Fruit fly (Drosophila melanogaster) whole organism, prepupa: ENCODE data around the gene CG17118.

Experiments used
- CG10669 ChIP-seq: fragments of 200-800 bp; sonication (Bioruptor generic); optimal IDR thresholded peaks from 3 replicates; lab custom pipeline; 2018; ENCODE audit warnings: missing biosample characterization, mild to moderate bottlenecking, missing genetic modification characterization, moderate library complexity
- CG11762 ChIP-seq: fragments of 200-800 bp; sonication (Bioruptor generic); optimal IDR thresholded peaks from 3 replicates; lab custom pipeline; 2016; ENCODE audit warnings: missing biosample characterization, missing genetic modification characterization; ENCODE audit not compliant: insufficient read depth
- CG15336 ChIP-seq: fragments of 200-800 bp; sonication (Bioruptor generic); IDR thresholded peaks from 2 replicates; pipeline ENCODE4 v1.3.6; 2022; ENCODE audit warnings: missing biosample characterization, missing genetic modification characterization
- CG1621 ChIP-seq: fragments of 200-800 bp; sonication (Bioruptor generic); optimal IDR thresholded peaks from 3 replicates; lab custom pipeline; 2018; ENCODE audit warnings: missing biosample characterization, mild to moderate bottlenecking, missing genetic modification characterization
- CG16779 ChIP-seq: fragments of 200-800 bp; sonication (Bioruptor generic); optimal IDR thresholded peaks from 3 replicates; lab custom pipeline; 2017; ENCODE audit warnings: missing biosample characterization, mild to moderate bottlenecking, missing genetic modification characterization
- CG31627 ChIP-seq: fragments of 200-800 bp; sonication (Bioruptor generic); optimal IDR thresholded peaks from 3 replicates; lab custom pipeline; 2016; ENCODE audit warnings: missing biosample characterization, missing genetic modification characterization
- CG32006 ChIP-seq: fragments of 200-800 bp; sonication (Bioruptor generic); optimal IDR thresholded peaks from 3 replicates; lab custom pipeline; 2017; ENCODE audit warnings: missing biosample characterization, mild to moderate bottlenecking, missing genetic modification characterization
- CG3919 ChIP-seq: fragments of 200-800 bp; sonication (Bioruptor generic); optimal IDR thresholded peaks from 3 replicates; lab custom pipeline; 2016; ENCODE audit warnings: missing biosample characterization, missing genetic modification characterization
- CG6163 ChIP-seq: fragments of 200-800 bp; sonication (Bioruptor generic); IDR thresholded peaks from 3 replicates; pipeline ENCODE4 v1.3.6; 2022; ENCODE audit warnings: missing biosample characterization, missing genetic modification characterization
- CG6276 ChIP-seq: fragments of 200-800 bp; sonication (Bioruptor generic); optimal IDR thresholded peaks from 2 replicates; lab custom pipeline; 2017; ENCODE audit warnings: missing biosample characterization, mild to moderate bottlenecking, missing genetic modification characterization
- CG6792 ChIP-seq: fragments of 200-800 bp; sonication (Bioruptor generic); optimal IDR thresholded peaks from 3 replicates; lab custom pipeline; 2016; ENCODE audit warnings: missing biosample characterization, missing genetic modification characterization
- CG6808 ChIP-seq: fragments of 200-800 bp; sonication (Bioruptor generic); optimal IDR thresholded peaks from 3 replicates; lab custom pipeline; 2017; ENCODE audit warnings: missing biosample characterization, missing genetic modification characterization, mild to moderate bottlenecking, moderate library complexity, missing genetic modification reagents
- CG6854 ChIP-seq: fragments of 200-800 bp; sonication (Bioruptor generic); optimal IDR thresholded peaks from 2 replicates; lab custom pipeline; 2017; ENCODE audit warnings: missing biosample characterization, mild to moderate bottlenecking, missing genetic modification characterization
- CG7368 ChIP-seq: fragments of 200-800 bp; sonication (Bioruptor generic); optimal IDR thresholded peaks from 3 replicates; lab custom pipeline; 2016; ENCODE audit warnings: missing biosample characterization, missing genetic modification characterization
- CG8119 ChIP-seq: fragments of 200-800 bp; sonication (Bioruptor generic); IDR thresholded peaks from 3 replicates; pipeline ENCODE4 v1.3.6; 2022; ENCODE audit warnings: missing biosample characterization, missing genetic modification characterization
- CG9139 ChIP-seq: fragments of 200-800 bp; sonication (Bioruptor generic); optimal IDR thresholded peaks from 3 replicates; lab custom pipeline; 2017; ENCODE audit warnings: missing biosample characterization, mild to moderate bottlenecking, missing genetic modification characterization
- Eip75B ChIP-seq: fragments of 200-800 bp; sonication (Bioruptor generic); optimal IDR thresholded peaks from 3 replicates; lab custom pipeline; 2016; ENCODE audit warnings: missing biosample characterization, missing genetic modification characterization
- Eip78C ChIP-seq: fragments of 200-800 bp; sonication (Bioruptor generic); peaks from one replicate; lab custom pipeline; 2016; ENCODE audit warnings: missing biosample characterization, missing genetic modification characterization
- Eip93F ChIP-seq: fragments of 200-800 bp; sonication (Bioruptor generic); optimal IDR thresholded peaks from 2 replicates; lab custom pipeline; 2016; ENCODE audit warnings: missing biosample characterization, mild to moderate bottlenecking, missing genetic modification characterization
- Ets96B ChIP-seq: fragments of 200-800 bp; optimal IDR thresholded peaks from 2 replicates; lab custom pipeline; 2019; ENCODE audit warnings: missing biosample characterization, mild to moderate bottlenecking, missing genetic modification characterization, moderate library complexity
- Gug ChIP-seq: fragments of 200-800 bp; sonication (Bioruptor generic); IDR thresholded peaks from 2 replicates; pipeline ENCODE4 v1.3.6; 2022; ENCODE audit warnings: missing biosample characterization, missing genetic modification characterization
- Hr38 ChIP-seq: sonication (Bioruptor generic); optimal IDR thresholded peaks from 2 replicates; lab custom pipeline; 2016; ENCODE audit warnings: missing biosample characterization, missing genetic modification characterization
- Met ChIP-seq: fragments of 200-800 bp; sonication (Bioruptor generic); optimal IDR thresholded peaks from 3 replicates; lab custom pipeline; 2016; ENCODE audit warnings: missing biosample characterization, missing genetic modification characterization
- Sox14 ChIP-seq: fragments of 200-800 bp; sonication (Bioruptor generic); optimal IDR thresholded peaks from 3 replicates; lab custom pipeline; 2016; ENCODE audit warnings: missing biosample characterization, missing genetic modification characterization
- achi ChIP-seq: fragments of 200-800 bp; sonication (Bioruptor generic); optimal IDR thresholded peaks from 3 replicates; lab custom pipeline; 2016; ENCODE audit warnings: missing biosample characterization, missing genetic modification characterization
- dac ChIP-seq: fragments of 200-800 bp; sonication (Bioruptor generic); optimal IDR thresholded peaks from 2 replicates; lab custom pipeline; 2017; ENCODE audit warnings: missing biosample characterization, mild to moderate bottlenecking, missing genetic modification characterization
- dsx ChIP-seq: fragments of 200-800 bp; optimal IDR thresholded peaks from 3 replicates; lab custom pipeline; 2019; ENCODE audit warnings: missing biosample characterization, mild to moderate bottlenecking, missing genetic modification characterization, moderate library complexity; ENCODE audit not compliant: poor library complexity, severe bottlenecking
- eg ChIP-seq: fragments of 200-800 bp; sonication (Bioruptor generic); IDR thresholded peaks from 3 replicates; pipeline ENCODE4 v1.3.6; 2022; ENCODE audit warnings: missing biosample characterization, missing genetic modification characterization
- esn ChIP-seq: fragments of 200-800 bp; sonication (Bioruptor generic); optimal IDR thresholded peaks from 2 replicates; lab custom pipeline; 2016; ENCODE audit warnings: missing biosample characterization, mild to moderate bottlenecking, missing genetic modification characterization, moderate library complexity
- fkh ChIP-seq: fragments of 200-800 bp; sonication (Bioruptor generic); optimal IDR thresholded peaks from 3 replicates; lab custom pipeline; 2017; ENCODE audit warnings: missing biosample characterization, mild to moderate bottlenecking, missing genetic modification characterization, moderate library complexity
- lz ChIP-seq: fragments of 200-800 bp; sonication (Bioruptor generic); optimal IDR thresholded peaks from 3 replicates; lab custom pipeline; 2016; ENCODE audit warnings: missing biosample characterization, missing genetic modification characterization
- net ChIP-seq: fragments of 200-800 bp; sonication (Bioruptor generic); optimal IDR thresholded peaks from 3 replicates; lab custom pipeline; 2016; ENCODE audit warnings: missing biosample characterization, missing genetic modification characterization
- salr ChIP-seq, 2 experiments: fragments of 200-800 bp; sonication (Bioruptor generic); optimal IDR thresholded peaks; 3 replicates each; lab custom pipeline; 2016 to 2018; ENCODE audit warnings: missing biosample characterization in 2 of 2, missing genetic modification characterization in 2 of 2, mild to moderate bottlenecking in 1 of 2
- spab ChIP-seq: fragments of 200-800 bp; sonication (Bioruptor generic); optimal IDR thresholded peaks from 2 replicates; lab custom pipeline; 2017; ENCODE audit warnings: missing biosample characterization, mild to moderate bottlenecking, missing genetic modification characterization, missing genetic modification reagents
- ss ChIP-seq, 2 experiments: fragments of 200-800 bp; sonication (Bioruptor generic); optimal IDR thresholded peaks; 2 replicates in 1 of 2; 3 replicates in 1 of 2; lab custom pipeline; 2017 to 2018; ENCODE audit warnings: mild to moderate bottlenecking in 2 of 2, missing biosample characterization in 2 of 2, missing genetic modification characterization in 2 of 2, moderate library complexity in 1 of 2
- svp ChIP-seq: fragments of 200-800 bp; sonication (Bioruptor generic); peaks from one replicate; lab custom pipeline; 2016; ENCODE audit warnings: missing biosample characterization, missing genetic modification characterization

The CG17118 gene

dm6 chr2L:10751879-10752620 lies 22.0 kb downstream of the CG17118 start (continued):
- TF ChIP-seq CG8119 (GFP tag; lab: Robert Waterston, UW) (peak; percentile 76), CG3919 (GFP tag; lab: Kevin White, UChicago) (peak; percentile 29), CG6792 (GFP tag; lab: Kevin White, UChicago) (no peak)

dm6 chr2L:10752668-10753067 lies 22.6 kb downstream of the CG17118 start:
- peak; percentile 10 for TF ChIP-seq CG32006
- TF ChIP-seq CG6276 (GFP tag; lab: Kevin White, UChicago), result peak; percentile 21
- TF ChIP-seq Eip78C (GFP tag; lab: Kevin White, UChicago), result peak; percentile 33
- peak; percentile 91 for TF ChIP-seq svp (GFP tag; lab: Kevin White, UChicago)
- TF ChIP-seq CG11762 (GFP tag; lab: Kevin White, UChicago), result no peak

dm6 chr2L:10753618-10754017 lies 23.6 kb downstream of the CG17118 start:
- TF ChIP-seq lz (GFP tag; lab: Kevin White, UChicago), result no peak
- no peak for TF ChIP-seq CG32006
- TF ChIP-seq spab (GFP tag; lab: Kevin White, UChicago), result no peak

dm6 chr2L:10754599-10754998 lies 24.5 kb downstream of the CG17118 start:
- TF ChIP-seq fkh (GFP tag; lab: Kevin White, UChicago) (peak; percentile 84), dac (GFP tag; lab: Kevin White, UChicago) (no peak), svp (GFP tag; lab: Kevin White, UChicago) (peak; percentile 16)

dm6 chr2L:10756049-10756448 lies 26.0 kb downstream of the CG17118 start, which contains the start of gene CG17124:
Gene CG17124 (minus strand): TSS chr2L:10756325.
- no peak for TF ChIP-seq Met
- peak; percentile 17 for TF ChIP-seq Sox14 (GFP tag; lab: Kevin White, UChicago)
- TF ChIP-seq Gug, result 0 out of 2 replicates have a peak, but pooled peaks have one; percentile 11
- peak; percentile 27 for TF ChIP-seq achi (GFP tag; lab: Kevin White, UChicago)
- peak; percentile 21 for TF ChIP-seq Eip75B (GFP tag; lab: Kevin White, UChicago)
- TF ChIP-seq CG6808 (GFP tag; lab: Kevin White, UChicago), result peak; percentile 20
- TF ChIP-seq CG11762 (GFP tag; lab: Kevin White, UChicago), result no peak
- peak; percentile 66 for TF ChIP-seq dsx
- TF ChIP-seq CG16779 (tag; lab: Kevin White, UChicago), result peak; percentile 57
- peak; percentile 77 for TF ChIP-seq Eip78C (GFP tag; lab: Kevin White, UChicago)
- no peak for TF ChIP-seq Hr38
- TF ChIP-seq CG6854, result peak; percentile 48
- peak; percentile 37 for TF ChIP-seq esn (GFP tag; lab: Kevin White, UChicago)
- peak; percentile 6 for TF ChIP-seq Ets96B
- TF ChIP-seq CG15336 (GFP tag; lab: Robert Waterston, UW), result 0 out of 2 replicates have a peak, but pooled peaks have one; percentile 32
- no peak for TF ChIP-seq CG6792 (GFP tag; lab: Kevin White, UChicago)
- TF ChIP-seq CG1621 (tag; lab: Kevin White, UChicago), result peak; percentile 87
- TF ChIP-seq CG10669 (GFP tag; lab: Kevin White, UChicago), result peak; percentile 1
- no peak for TF ChIP-seq Eip93F (GFP tag; lab: Kevin White, UChicago)
- TF ChIP-seq CG31627 (GFP tag; lab: Kevin White, UChicago), result no peak
- peak; percentile 63 for TF ChIP-seq CG3919 (GFP tag; lab: Kevin White, UChicago)
- TF ChIP-seq CG6276 (GFP tag; lab: Kevin White, UChicago), result peak; percentile 29
- peak; percentile 53 for TF ChIP-seq CG9139 (GFP tag; lab: Kevin White, UChicago)
- TF ChIP-seq eg, result peak; percentile 74; the same call in 2 of the 3 replicates
- peak; percentile 48 to 68 for TF ChIP-seq ss (GFP tag; optimal IDR thresholded peaks at IDR 0.05; lab: Kevin White, UChicago)
- TF ChIP-seq CG8119 (GFP tag; lab: Robert Waterston, UW), result peak; percentile 53; the same call in 2 of the 3 replicates
- TF ChIP-seq CG6163, result peak; percentile 64; the same call in 2 of the 3 replicates
- no peak for TF ChIP-seq salr (GFP tag; optimal IDR thresholded peaks at IDR 0.05; lab: Kevin White, UChicago)
- TF ChIP-seq dac (GFP tag; lab: Kevin White, UChicago), result no peak
- peak; percentile 54 for TF ChIP-seq svp (GFP tag; lab: Kevin White, UChicago)
- TF ChIP-seq CG7368 (GFP tag; lab: Kevin White, UChicago), result no peak
- peak; percentile 61 for TF ChIP-seq net (GFP tag; lab: Kevin White, UChicago)
- TF ChIP-seq fkh (GFP tag; lab: Kevin White, UChicago), result peak; percentile 91
